Worm (Caenorhabditis elegans): ENCODE data around the gene C16C8.27.

ce11 chrII:3444280-3444679 is 2.8 kb downstream of the C16C8.27 start, which contains the start of gene C16C8.4:
- TF ChIP-seq ceh-16 (tag; optimal IDR thresholded peaks at IDR 0.05) (no peak), lin-11 (tag; optimal IDR thresholded peaks at IDR 0.05) (no peak), mbf-1 (tag; optimal IDR thresholded peaks at IDR 0.05) (no peak), unc-39 (tag; optimal IDR thresholded peaks at IDR 0.05) (no peak), sma-9 (GFP tag; optimal IDR thresholded peaks at IDR 0.05) (no peak), sma-9 (tag; optimal IDR thresholded peaks at IDR 0.05) (no peak), snpc-4 (tag; optimal IDR thresholded peaks at IDR 0.05) (no peak), ZK546.5 (tag; optimal IDR thresholded peaks at IDR 0.05) (no peak), sma-3 (GFP tag; optimal IDR thresholded peaks at IDR 0.05) (no peak), dmd-4 (tag; optimal IDR thresholded peaks at IDR 0.05) (no peak), egl-27 (tag; optimal IDR thresholded peaks at IDR 0.05) (no peak), lsy-2 (tag; optimal IDR thresholded peaks at IDR 0.05) (no peak)
